Fruit fly (Drosophila melanogaster): ENCODE measurements around the gene FMRFaR.
A peak's percentile ranks its signal among the peaks of the same experiment; 100 is the strongest.

FMRFaR gene

dm6 chr3L:2986302-2986701, 15.2 kb upstream of the FMRFaR start:
- TF ChIP-seq Awh (GFP tag; IDR thresholded peaks at IDR 0.05): no peak
- TF ChIP-seq Mad (GFP tag; optimal IDR thresholded peaks at IDR 0.05): no peak
- TF ChIP-seq CG32767 (GFP tag; IDR thresholded peaks at IDR 0.05): no peak
- no peak for TF ChIP-seq phol (tag; optimal IDR thresholded peaks at IDR 0.05)
- no peak for TF ChIP-seq sens (GFP tag)
- no peak for TF ChIP-seq Doc2 (GFP tag; IDR thresholded peaks at IDR 0.05)
- no peak for TF ChIP-seq wek (GFP tag; optimal IDR thresholded peaks at IDR 0.05)
- no peak for TF ChIP-seq CG10543 (GFP tag; optimal IDR thresholded peaks at IDR 0.05)
- TF ChIP-seq CG11504 (tag; optimal IDR thresholded peaks at IDR 0.05): peak; percentile 94

- TF ChIP-seq insv (GFP tag; optimal IDR thresholded peaks at IDR 0.05) (no peak), CG14441 (GFP tag; IDR thresholded peaks at IDR 0.05) (peak; percentile 29; the same call in 1 of the 2 replicates), CG2678 (tag; optimal IDR thresholded peaks at IDR 0.05) (no peak), dysf (GFP tag; IDR thresholded peaks at IDR 0.05) (peak; percentile 46; the same call in 1 of the 3 replicates), Ets65A (GFP tag) (peak; percentile 90), pan (optimal IDR thresholded peaks at IDR 0.05) (no peak), pan (GFP tag; optimal IDR thresholded peaks at IDR 0.05 in 1 of 2, IDR thresholded peaks at IDR 0.05 in 1 of 2) (peak in 1 of 2 experiments; percentile 27), CG3281 (GFP tag; optimal IDR thresholded peaks at IDR 0.05) (peak; percentile 18), ATbp (GFP tag; optimal IDR thresholded peaks at IDR 0.05) (no peak), CG2889 (GFP tag; IDR thresholded peaks at IDR 0.05) (no peak), ara (GFP tag; IDR thresholded peaks at IDR 0.05) (no peak), Ssrp (tag; optimal IDR thresholded peaks at IDR 0.05) (no peak), CG10321 (GFP tag; IDR thresholded peaks at IDR 0.05) (no peak), CG15073 (GFP tag; optimal IDR thresholded peaks at IDR 0.05) (no peak), ind (GFP tag; optimal IDR thresholded peaks at IDR 0.05) (no peak), Ada2b (GFP tag; IDR thresholded peaks at IDR 0.05) (0 out of 2 replicates have a peak, but pooled peaks have one; percentile 15), CG18599 (GFP tag; optimal IDR thresholded peaks at IDR 0.05) (peak; percentile 45), CG1529 (GFP tag; optimal IDR thresholded peaks at IDR 0.05) (no peak), al (GFP tag; IDR thresholded peaks at IDR 0.05) (no peak), CrebB (tag; optimal IDR thresholded peaks at IDR 0.05) (no peak), gt (GFP tag; IDR thresholded peaks at IDR 0.05) (no peak), wdn (GFP tag; IDR thresholded peaks at IDR 0.05) (no peak), Rfx (GFP tag; IDR thresholded peaks at IDR 0.05) (0 out of 2 replicates have a peak, but pooled peaks have one; percentile 19), HLH3B (GFP tag; IDR thresholded peaks at IDR 0.05) (0 out of 2 replicates have a peak, but pooled peaks have one; percentile 8), NfI (GFP tag; optimal IDR thresholded peaks at IDR 0.05) (no peak), CG7271 (tag; optimal IDR thresholded peaks at IDR 0.05) (no peak), CG34224 (GFP tag; IDR thresholded peaks at IDR 0.05; ENCODE audit: partially characterized antibody) (no peak), tgo (GFP tag; IDR thresholded peaks at IDR 0.05) (0 out of 3 replicates have a peak, but pooled peaks have one; percentile 16), CG11504 (tag; optimal IDR thresholded peaks at IDR 0.05) (peak; percentile 23), mld (GFP tag; IDR thresholded peaks at IDR 0.05; ENCODE audit: partially characterized antibody) (no peak), HHEX (GFP tag; optimal IDR thresholded peaks at IDR 0.05) (no peak), CG4360 (GFP tag; IDR thresholded peaks at IDR 0.05) (no peak), vfl (GFP tag; optimal IDR thresholded peaks at IDR 0.05) (no peak), CG10274 (GFP tag; optimal IDR thresholded peaks at IDR 0.05) (no peak), Ptx1 (GFP tag; IDR thresholded peaks at IDR 0.05) (0 out of 2 replicates have a peak, but pooled peaks have one; percentile 26), cato (GFP tag; optimal IDR thresholded peaks at IDR 0.05; ENCODE audit: borderline replicate concordance) (no peak), Dbx (GFP tag; IDR thresholded peaks at IDR 0.05) (peak; percentile 25; the same call in 1 of the 3 replicates), NFAT (GFP tag; IDR thresholded peaks at IDR 0.05) (no peak), CG18476 (GFP tag; optimal IDR thresholded peaks at IDR 0.05) (no peak), CG6689 (GFP tag; IDR thresholded peaks at IDR 0.05) (0 out of 2 replicates have a peak, but pooled peaks have one; percentile 27), PHDP (tag; optimal IDR thresholded peaks at IDR 0.05) (no peak), ftz-f1 (GFP tag; optimal IDR thresholded peaks at IDR 0.05) (no peak), oc (tag; optimal IDR thresholded peaks at IDR 0.05) (no peak)
These were observed 13.8 kb upstream of the FMRFaR start for dm6 chr3L:2987749-2988148.
